Worm (Caenorhabditis elegans) whole organism, L4 larva: ENCODE measurements around the gene C49F5.6.

Source experiments
- F37D6.2 ChIP-seq: sonication (generic microtip); optimal IDR thresholded peaks from 2 replicates; lab custom pipeline; 2016; ENCODE audit warnings: mild to moderate bottlenecking, missing genetic modification characterization, missing compliant biosample characterization
- F49E8.2 ChIP-seq: sonication (generic microtip); optimal IDR thresholded peaks from 2 replicates; lab custom pipeline; 2016; ENCODE audit warnings: missing compliant biosample characterization, mild to moderate bottlenecking, missing genetic modification characterization, borderline replicate concordance
- R02D3.7 ChIP-seq: fragments of 150-350 bp; sonication (generic microtip); optimal IDR thresholded peaks from 3 replicates; lab custom pipeline; 2014; ENCODE audit warnings: missing biosample characterization, missing genetic modification characterization
- T20F7.1 ChIP-seq: fragments of 200-800 bp; sonication (Bioruptor generic); optimal IDR thresholded peaks from 2 replicates; lab custom pipeline; 2018; ENCODE audit warnings: mild to moderate bottlenecking, missing genetic modification characterization, missing compliant biosample characterization
- Y5F2A.4 ChIP-seq: fragments of 200-800 bp; sonication (Bioruptor generic); optimal IDR thresholded peaks from 2 replicates; lab custom pipeline; 2018; ENCODE audit warnings: mild to moderate bottlenecking, missing genetic modification characterization, missing compliant biosample characterization
- Y75B8A.6 ChIP-seq: fragments of 200-800 bp; sonication (Bioruptor generic); IDR thresholded peaks from 2 replicates; pipeline ENCODE4 v1.3.6; 2022; ENCODE audit warnings: missing genetic modification reagents, missing genetic modification characterization, missing compliant biosample characterization
- ZK546.5 ChIP-seq, 2 experiments: sonication (generic microtip); optimal IDR thresholded peaks; 2 replicates each; lab custom pipeline; 2017; ENCODE audit warnings: missing biosample characterization in 2 of 2, missing genetic modification characterization in 2 of 2
- aha-1 ChIP-seq: fragments of 150-350 bp; peaks from one replicate; lab custom pipeline; 2014; ENCODE audit warnings: missing biosample characterization, missing genetic modification characterization
- aly-2 ChIP-seq: sonication (generic microtip); optimal IDR thresholded peaks from 2 replicates; lab custom pipeline; 2018; ENCODE audit warnings: missing biosample characterization, missing genetic modification characterization
- ceh-28 ChIP-seq: fragments of 150-350 bp; optimal IDR thresholded peaks from 2 replicates; lab custom pipeline; 2014; ENCODE audit warnings: missing biosample characterization, missing genetic modification reagents, missing genetic modification characterization
- ceh-32 ChIP-seq: sonication (generic microtip); optimal IDR thresholded peaks from 2 replicates; lab custom pipeline; 2016; ENCODE audit warnings: mild to moderate bottlenecking, missing genetic modification characterization, missing compliant biosample characterization; ENCODE audit not compliant: poor library complexity
- ceh-82 ChIP-seq: sonication (generic microtip); optimal IDR thresholded peaks from 2 replicates; lab custom pipeline; 2017; ENCODE audit warnings: missing biosample characterization, missing genetic modification characterization
- ctbp-1 ChIP-seq: fragments of 200-800 bp; sonication (Bioruptor generic); IDR thresholded peaks from 2 replicates; pipeline ENCODE4 v1.3.6; 2022; ENCODE audit warnings: missing genetic modification reagents, missing genetic modification characterization, missing compliant biosample characterization
- daf-16 ChIP-seq, 3 experiments: sonication (generic microtip); optimal IDR thresholded peaks; 2 replicates each; lab custom pipeline; 2016 to 2017; ENCODE audit warnings: missing genetic modification characterization in 3 of 3, missing genetic modification reagents in 3 of 3, mild to moderate bottlenecking in 2 of 3, missing compliant biosample characterization in 2 of 3, missing biosample characterization in 1 of 3, moderate library complexity in 1 of 3
- daf-8 ChIP-seq: fragments of 200-800 bp; sonication (Bioruptor generic); IDR thresholded peaks from 2 replicates; pipeline ENCODE4 v1.3.6; 2022; ENCODE audit warnings: missing genetic modification characterization, missing compliant biosample characterization
- dmd-6 ChIP-seq: fragments of 200-800 bp; sonication (Bioruptor generic); IDR thresholded peaks from 2 replicates; pipeline ENCODE4 v1.3.6; 2022; ENCODE audit warnings: missing genetic modification reagents, missing genetic modification characterization, missing compliant biosample characterization
- dmd-8 ChIP-seq: fragments of 200-800 bp; sonication (Bioruptor generic); IDR thresholded peaks from 2 replicates; pipeline ENCODE4 v1.3.6; 2022; ENCODE audit warnings: missing genetic modification characterization, missing compliant biosample characterization
- dmd-9 ChIP-seq: fragments of 200-800 bp; sonication (Bioruptor generic); IDR thresholded peaks from 2 replicates; pipeline ENCODE4 v1.3.6; 2022; ENCODE audit warnings: missing genetic modification reagents, missing genetic modification characterization, missing compliant biosample characterization
- dve-1 ChIP-seq: sonication (generic microtip); optimal IDR thresholded peaks from 2 replicates; lab custom pipeline; 2017; ENCODE audit warnings: antibody characterized with exemption, mild to moderate bottlenecking, missing genetic modification characterization, missing compliant biosample characterization; ENCODE audit not compliant: insufficient read depth
- egl-43 ChIP-seq: fragments of 200-800 bp; sonication (Bioruptor generic); IDR thresholded peaks from 2 replicates; pipeline ENCODE4 v1.3.6; 2022; ENCODE audit warnings: missing genetic modification reagents, missing genetic modification characterization, missing compliant biosample characterization
- fkh-10 ChIP-seq: fragments of 150-350 bp; optimal IDR thresholded peaks from 2 replicates; lab custom pipeline; 2014; ENCODE audit warnings: missing biosample characterization, missing genetic modification reagents, missing genetic modification characterization
- fos-1 ChIP-seq: fragments of 150-350 bp; optimal IDR thresholded peaks from 2 replicates; lab custom pipeline; 2014; ENCODE audit warnings: missing biosample characterization, missing genetic modification characterization
- gei-8 ChIP-seq: fragments of 200-800 bp; sonication (Bioruptor generic); optimal IDR thresholded peaks from 2 replicates; lab custom pipeline; 2018; ENCODE audit warnings: mild to moderate bottlenecking, missing genetic modification characterization, missing compliant biosample characterization
- hlh-30 ChIP-seq: sonication (generic microtip); optimal IDR thresholded peaks from 2 replicates; lab custom pipeline; 2017; ENCODE audit warnings: antibody characterized with exemption, mild to moderate bottlenecking, missing genetic modification characterization, missing compliant biosample characterization; ENCODE audit not compliant: insufficient read depth
- hmg-1.1 ChIP-seq: fragments of 200-800 bp; sonication (Bioruptor generic); IDR thresholded peaks from 2 replicates; pipeline ENCODE4 v1.3.6; 2022; ENCODE audit warnings: missing genetic modification reagents, missing genetic modification characterization, missing compliant biosample characterization
- lin-29 ChIP-seq: fragments of 200-800 bp; sonication (Bioruptor generic); IDR thresholded peaks from 2 replicates; pipeline ENCODE4 v1.3.6; 2022; ENCODE audit warnings: missing genetic modification reagents, missing genetic modification characterization, missing compliant biosample characterization
- lin-38 ChIP-seq: fragments of 200-800 bp; sonication (Bioruptor generic); IDR thresholded peaks from 2 replicates; pipeline ENCODE4 v1.3.6; 2022; ENCODE audit warnings: missing genetic modification reagents, missing genetic modification characterization, missing compliant biosample characterization
- lin-39 ChIP-seq: fragments of 150-350 bp; optimal IDR thresholded peaks from 2 replicates; lab custom pipeline; 2014; ENCODE audit warnings: missing biosample characterization, missing genetic modification reagents, missing genetic modification characterization
- lsy-2 ChIP-seq, 2 experiments: fragments of 150-350 bp in 1 of 2; sonication (generic microtip) in 1 of 2; optimal IDR thresholded peaks; 2 replicates each; lab custom pipeline; 2014 to 2017; ENCODE audit warnings: missing biosample characterization in 2 of 2, missing genetic modification characterization in 2 of 2
- madf-5 ChIP-seq, 2 experiments: fragments of 200-800 bp; sonication (Bioruptor generic); IDR thresholded peaks; 2 replicates each; pipeline ENCODE4 v1.3.6; 2022; ENCODE audit warnings: missing compliant biosample characterization in 2 of 2, missing genetic modification characterization in 2 of 2
- mdl-1 ChIP-seq, 2 experiments: fragments of 150-350 bp in 1 of 2; sonication (generic microtip) in 1 of 2; optimal IDR thresholded peaks; 2 replicates each; lab custom pipeline; 2014 to 2017; ENCODE audit warnings: missing biosample characterization in 2 of 2, missing genetic modification characterization in 2 of 2
- mes-2 ChIP-seq: sonication (generic microtip); optimal IDR thresholded peaks from 2 replicates; lab custom pipeline; 2016; ENCODE audit warnings: missing genotype, mild to moderate bottlenecking, missing genetic modification characterization, missing compliant biosample characterization; ENCODE audit not compliant: poor library complexity, severe bottlenecking
- mxl-2 ChIP-seq: fragments of 200-800 bp; sonication (Bioruptor generic); conservative IDR thresholded peaks from 2 replicates; pipeline ENCODE4 v1.3.6; 2022; ENCODE audit warnings: missing genetic modification reagents, missing genetic modification characterization, missing compliant biosample characterization
- mxl-3 ChIP-seq: fragments of 200-800 bp; sonication (Bioruptor generic); optimal IDR thresholded peaks from 2 replicates; lab custom pipeline; 2018; ENCODE audit warnings: mild to moderate bottlenecking, missing genetic modification characterization, missing compliant biosample characterization
- nhr-11 ChIP-seq: fragments of 150-350 bp; optimal IDR thresholded peaks from 2 replicates; lab custom pipeline; 2014; ENCODE audit warnings: missing biosample characterization, missing genetic modification characterization
- nhr-237 ChIP-seq: sonication (generic microtip); optimal IDR thresholded peaks from 2 replicates; lab custom pipeline; 2017; ENCODE audit warnings: missing biosample characterization, missing genetic modification characterization
- nhr-25 ChIP-seq: sonication (generic microtip); optimal IDR thresholded peaks from 2 replicates; lab custom pipeline; 2017; ENCODE audit warnings: missing genetic modification characterization, mild to moderate bottlenecking, missing compliant biosample characterization, antibody characterized with exemption, moderate library complexity, borderline replicate concordance; ENCODE audit not compliant: insufficient read depth
- nhr-41 ChIP-seq: fragments of 200-800 bp; sonication (Bioruptor generic); IDR thresholded peaks from 2 replicates; pipeline ENCODE4 v1.3.6; 2022; ENCODE audit warnings: missing genetic modification reagents, missing genetic modification characterization, missing compliant biosample characterization
- nhr-42 ChIP-seq: fragments of 200-800 bp; sonication (Bioruptor generic); IDR thresholded peaks from 2 replicates; pipeline ENCODE4 v1.3.6; 2022; ENCODE audit warnings: missing genetic modification characterization, missing compliant biosample characterization
- nhr-76 ChIP-seq: fragments of 150-350 bp; optimal IDR thresholded peaks from 2 replicates; lab custom pipeline; 2014; ENCODE audit warnings: missing biosample characterization, missing genetic modification characterization
- pha-4 ChIP-seq, 2 experiments: fragments of 150-350 bp in 1 of 2; fragments of 200-800 bp in 1 of 2; sonication (Bioruptor generic) in 1 of 2; IDR thresholded peaks in 1 of 2; optimal IDR thresholded peaks in 1 of 2; 2 replicates each; pipeline versions ENCODE4 v1.3.6 to Lab custom; 2014 to 2022; ENCODE audit warnings: missing genetic modification characterization in 2 of 2, missing genetic modification reagents in 2 of 2, missing biosample characterization in 1 of 2, missing compliant biosample characterization in 1 of 2
- php-3 ChIP-seq: fragments of 200-800 bp; sonication (Bioruptor generic); IDR thresholded peaks from 2 replicates; pipeline ENCODE4 v1.3.6; 2022; ENCODE audit warnings: missing genetic modification reagents, missing genetic modification characterization, missing compliant biosample characterization
- pqm-1 ChIP-seq: sonication (generic microtip); optimal IDR thresholded peaks from 2 replicates; lab custom pipeline; 2017; ENCODE audit warnings: missing biosample characterization, missing genetic modification characterization
- skn-1 ChIP-seq: fragments of 150-350 bp; optimal IDR thresholded peaks from 2 replicates; lab custom pipeline; 2014; ENCODE audit warnings: missing biosample characterization, missing genetic modification characterization
- snpc-1.2 ChIP-seq: fragments of 200-800 bp; sonication (Bioruptor generic); IDR thresholded peaks from 2 replicates; pipeline ENCODE4 v1.3.6; 2022; ENCODE audit warnings: missing genetic modification reagents, missing genetic modification characterization, missing compliant biosample characterization
- spr-1 ChIP-seq: sonication (generic microtip); optimal IDR thresholded peaks from 2 replicates; lab custom pipeline; 2016; ENCODE audit warnings: mild to moderate bottlenecking, missing genetic modification characterization, missing compliant biosample characterization
- zfp-2 ChIP-seq: sonication (generic microtip); optimal IDR thresholded peaks from 2 replicates; lab custom pipeline; 2016; ENCODE audit warnings: mild to moderate bottlenecking, missing genetic modification characterization, missing compliant biosample characterization
- zfp-3 ChIP-seq: fragments of 200-800 bp; sonication (Bioruptor generic); conservative IDR thresholded peaks from 2 replicates; pipeline ENCODE4 v1.3.6; 2022; ENCODE audit warnings: missing genetic modification reagents, missing genetic modification characterization, missing compliant biosample characterization
- zip-2 ChIP-seq: fragments of 150-350 bp; optimal IDR thresholded peaks from 2 replicates; lab custom pipeline; 2014; ENCODE audit warnings: missing biosample characterization, missing genetic modification characterization

Gene C49F5.6

ce11 chrX:12017908-12018479 is 29.9 kb downstream of the C49F5.6 start, which contains the start of the genes nmat-1 and ucr-2.1 (continued):
- TF ChIP-seq pha-4 (GFP tag; IDR thresholded peaks at IDR 0.05; lab: Robert Waterston, UW): 0 out of 2 replicates have a peak, but pooled peaks have one; percentile 42
- TF ChIP-seq pha-4 (tag; optimal IDR thresholded peaks at IDR 0.05; lab: Kevin White, UChicago): no peak
- TF ChIP-seq egl-43 (GFP tag; lab: Robert Waterston, UW): no peak
- peak; percentile 56 for TF ChIP-seq pqm-1 (tag; lab: Kevin White, UChicago)
- no peak for TF ChIP-seq nhr-237 (tag; lab: Kevin White, UChicago)
- TF ChIP-seq zfp-2 (tag; lab: Kevin White, UChicago): no peak
- TF ChIP-seq fkh-10: no peak
- TF ChIP-seq skn-1 (tag; lab: Kevin White, UChicago): no peak
- TF ChIP-seq ceh-28: no peak
- TF ChIP-seq zfp-3 (GFP tag; lab: Robert Waterston, UW): 0 out of 2 replicates have a peak, but pooled peaks have one; percentile 35
- no peak for TF ChIP-seq Y5F2A.4 (GFP tag; lab: Kevin White, UChicago)
- TF ChIP-seq dmd-6 (GFP tag; lab: Robert Waterston, UW): peak; percentile 76
- TF ChIP-seq ceh-32 (tag; lab: Kevin White, UChicago): no peak
- no peak for TF ChIP-seq nhr-76 (tag; lab: Kevin White, UChicago)
- no peak for TF ChIP-seq zip-2
- 0 out of 2 replicates have a peak, but pooled peaks have one; percentile 19 for TF ChIP-seq nhr-41 (GFP tag; lab: Robert Waterston, UW)
- TF ChIP-seq snpc-1.2 (GFP tag; lab: Robert Waterston, UW): no peak
- peak; percentile 62 for TF ChIP-seq php-3 (GFP tag; lab: Robert Waterston, UW)
- TF ChIP-seq R02D3.7 (tag; lab: Kevin White, UChicago): no peak
- TF ChIP-seq mes-2 (tag; lab: Kevin White, UChicago): peak; percentile 94
- peak in 1 of 2 experiments; percentile 75 for TF ChIP-seq lsy-2 (tag; optimal IDR thresholded peaks at IDR 0.05; lab: Kevin White, UChicago)
- TF ChIP-seq madf-5 (GFP tag; IDR thresholded peaks at IDR 0.05; lab: Robert Waterston, UW): no peak
- peak; percentile 81 for TF ChIP-seq hmg-1.1 (GFP tag; lab: Robert Waterston, UW)
- peak in 1 of 2 experiments; percentile 73 for TF ChIP-seq mdl-1 (tag; optimal IDR thresholded peaks at IDR 0.05; lab: Kevin White, UChicago)
- no peak for TF ChIP-seq dmd-8
- TF ChIP-seq nhr-11 (tag; lab: Kevin White, UChicago): peak; percentile 55
- TF ChIP-seq ceh-82 (tag; lab: Kevin White, UChicago): no peak
- no peak for TF ChIP-seq fos-1 (tag; lab: Kevin White, UChicago)
- no peak for TF ChIP-seq F49E8.2 (tag; lab: Kevin White, UChicago)
- TF ChIP-seq ZK546.5 (tag; optimal IDR thresholded peaks at IDR 0.05; lab: Kevin White, UChicago): no peak
- no peak for TF ChIP-seq lin-39
- TF ChIP-seq mxl-2: no peak
- no peak for TF ChIP-seq dmd-9
- peak; percentile 37 for TF ChIP-seq F37D6.2 (tag; lab: Kevin White, UChicago)
- TF ChIP-seq ctbp-1 (GFP tag; lab: Robert Waterston, UW): no peak
- TF ChIP-seq lin-38: peak; percentile 98
- peak; percentile 62 for TF ChIP-seq spr-1 (tag; lab: Kevin White, UChicago)
- peak; percentile 86 for TF ChIP-seq dve-1 (tag; lab: Kevin White, UChicago)
- TF ChIP-seq nhr-25 (tag; lab: Kevin White, UChicago): no peak
- TF ChIP-seq daf-8 (GFP tag; lab: Robert Waterston, UW): no peak
- no peak for TF ChIP-seq lin-29
- peak; percentile 94 for TF ChIP-seq hlh-30 (tag; lab: Kevin White, UChicago)
- TF ChIP-seq aly-2: no peak
- TF ChIP-seq Y75B8A.6 (GFP tag; lab: Robert Waterston, UW): no peak
- TF ChIP-seq aha-1: peak; percentile 100
- TF ChIP-seq gei-8 (GFP tag; lab: Kevin White, UChicago): no peak
- TF ChIP-seq T20F7.1: peak; percentile 50
- no peak for TF ChIP-seq nhr-42
- TF ChIP-seq mxl-3: peak; percentile 89
- peak; percentile 56 to 57 for TF ChIP-seq daf-16 (GFP tag; optimal IDR thresholded peaks at IDR 0.05; lab: Kevin White, UChicago)
- peak; percentile 87 for TF ChIP-seq daf-16 (tag; optimal IDR thresholded peaks at IDR 0.05; lab: Kevin White, UChicago)
